Fruit fly (Drosophila melanogaster): ENCODE data around the gene CG13360.

The CG13360 gene

DNA sequence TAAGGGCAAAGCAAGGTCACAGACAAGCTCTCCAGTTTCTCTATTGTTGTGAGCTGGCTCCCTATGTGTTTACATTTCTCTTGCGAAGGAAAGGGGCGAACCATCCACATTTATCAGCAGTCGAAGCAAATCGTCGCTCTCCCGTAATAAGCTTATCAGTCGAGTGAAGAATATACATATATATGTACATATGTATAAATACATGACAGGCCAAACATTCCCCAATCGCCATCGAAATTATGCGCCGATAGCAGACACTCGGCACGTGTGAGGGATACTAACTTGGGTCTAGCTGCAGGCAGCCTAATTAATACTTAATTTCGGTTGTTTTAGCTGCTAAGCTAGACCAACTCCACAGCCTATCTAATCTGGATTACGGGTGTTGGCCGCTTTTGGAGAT lies 33.0 kb downstream of the CG13360 start:
- TF ChIP-seq CG13204 (GFP tag; optimal IDR thresholded peaks at IDR 0.05) (no peak), Pif1A (GFP tag; optimal IDR thresholded peaks at IDR 0.05) (no peak), CG8159 (tag; optimal IDR thresholded peaks at IDR 0.05) (no peak), CG32121 (GFP tag; IDR thresholded peaks at IDR 0.05) (no peak), CG17806 (tag; optimal IDR thresholded peaks at IDR 0.05) (no peak), CG8301 (tag; optimal IDR thresholded peaks at IDR 0.05) (no peak), Snoo (tag; optimal IDR thresholded peaks at IDR 0.05) (no peak)

- peak; percentile 82 for TF ChIP-seq Snoo (tag; optimal IDR thresholded peaks at IDR 0.05)
- peak; percentile 76 for TF ChIP-seq CG10348 (GFP tag; IDR thresholded peaks at IDR 0.05)
- TF ChIP-seq gl (tag; optimal IDR thresholded peaks at IDR 0.05): peak; percentile 73
- peak; percentile 48 for TF ChIP-seq CG13204 (GFP tag; optimal IDR thresholded peaks at IDR 0.05)
- peak; percentile 82 for TF ChIP-seq CG8159 (tag; optimal IDR thresholded peaks at IDR 0.05)
- TF ChIP-seq CG12605 (GFP tag; IDR thresholded peaks at IDR 0.05): peak; percentile 92
- peak; percentile 91 for TF ChIP-seq Pif1B (GFP tag; optimal IDR thresholded peaks at IDR 0.05)
- peak; percentile 95 for TF ChIP-seq Ets98B (GFP tag; IDR thresholded peaks at IDR 0.05)
- TF ChIP-seq CG17806 (tag; optimal IDR thresholded peaks at IDR 0.05): peak; percentile 78
- TF ChIP-seq CG8301 (tag; optimal IDR thresholded peaks at IDR 0.05): peak; percentile 87
- peak; percentile 70 for TF ChIP-seq CG34367 (tag; optimal IDR thresholded peaks at IDR 0.05)
- TF ChIP-seq Pif1A (GFP tag; optimal IDR thresholded peaks at IDR 0.05): peak; percentile 87
- TF ChIP-seq EcR (GFP tag; optimal IDR thresholded peaks at IDR 0.05): peak; percentile 96
- TF ChIP-seq rn (GFP tag; IDR thresholded peaks at IDR 0.05): peak; percentile 82
- TF ChIP-seq CG4496 (GFP tag; IDR thresholded peaks at IDR 0.05): peak; percentile 96
- peak; percentile 74 for TF ChIP-seq CG9948 (tag; optimal IDR thresholded peaks at IDR 0.05)
- TF ChIP-seq fd96Ca (GFP tag; IDR thresholded peaks at IDR 0.05): peak; percentile 94
- no peak for TF ChIP-seq D1 (tag; optimal IDR thresholded peaks at IDR 0.05)
- TF ChIP-seq CG14655 (GFP tag; optimal IDR thresholded peaks at IDR 0.05): peak; percentile 90
- TF ChIP-seq CG32121 (GFP tag; IDR thresholded peaks at IDR 0.05): peak; percentile 92
- peak; percentile 83 for TF ChIP-seq CG15710 (tag; optimal IDR thresholded peaks at IDR 0.05)
Observed at dm6 chrX:755642-756332, 34.1 kb downstream of the CG13360 start.

- no peak for TF ChIP-seq CG9948 (tag; optimal IDR thresholded peaks at IDR 0.05)
Observed at dm6 chrX:753553-753952, 36.3 kb downstream of the CG13360 start, which contains the start of gene CG13361. TSS of gene CG13361 (minus strand) at chrX:753653.

dm6 chrX:751201-751600 lies 38.7 kb downstream of the CG13360 start, which contains the start of gene CG13362:
TSS of gene CG13362 (minus strand) at chrX:751301.
- no peak for TF ChIP-seq CG4496 (GFP tag; IDR thresholded peaks at IDR 0.05)
- no peak for TF ChIP-seq CG13204 (GFP tag; optimal IDR thresholded peaks at IDR 0.05)
- no peak for TF ChIP-seq Ets98B (GFP tag; IDR thresholded peaks at IDR 0.05)
- no peak for TF ChIP-seq CG8159 (tag; optimal IDR thresholded peaks at IDR 0.05)
- TF ChIP-seq rn (GFP tag; IDR thresholded peaks at IDR 0.05): no peak
- no peak for TF ChIP-seq CG34367 (tag; optimal IDR thresholded peaks at IDR 0.05)
- no peak for TF ChIP-seq EcR (GFP tag; optimal IDR thresholded peaks at IDR 0.05)
- no peak for TF ChIP-seq CG14655 (GFP tag; optimal IDR thresholded peaks at IDR 0.05)
- TF ChIP-seq CG17806 (tag; optimal IDR thresholded peaks at IDR 0.05): no peak
- no peak for TF ChIP-seq CG10348 (GFP tag; IDR thresholded peaks at IDR 0.05)
- no peak for TF ChIP-seq CG32121 (GFP tag; IDR thresholded peaks at IDR 0.05)
- TF ChIP-seq CG8301 (tag; optimal IDR thresholded peaks at IDR 0.05): no peak
- no peak for TF ChIP-seq fd96Ca (GFP tag; IDR thresholded peaks at IDR 0.05)
- TF ChIP-seq gl (tag; optimal IDR thresholded peaks at IDR 0.05): no peak

- TF ChIP-seq gl (tag; optimal IDR thresholded peaks at IDR 0.05) (no peak), CG32121 (GFP tag; IDR thresholded peaks at IDR 0.05) (no peak)
Observed at dm6 chrX:750047-750446, 39.8 kb downstream of the CG13360 start, which contains the start of gene CG5254. TSS of gene CG5254 (plus strand) at chrX:750347.

dm6 chrX:739621-740216 lies 50.2 kb downstream of the CG13360 start:
- TF ChIP-seq Pif1A (GFP tag; optimal IDR thresholded peaks at IDR 0.05) (peak; percentile 65), EcR (GFP tag; optimal IDR thresholded peaks at IDR 0.05) (peak; percentile 83), gl (tag; optimal IDR thresholded peaks at IDR 0.05) (no peak), CG8159 (tag; optimal IDR thresholded peaks at IDR 0.05) (peak; percentile 47), CG15710 (tag; optimal IDR thresholded peaks at IDR 0.05) (peak; percentile 20), CG17806 (tag; optimal IDR thresholded peaks at IDR 0.05) (peak; percentile 26), Snoo (tag; optimal IDR thresholded peaks at IDR 0.05) (peak; percentile 47), D1 (tag; optimal IDR thresholded peaks at IDR 0.05) (no peak), CG13204 (GFP tag; optimal IDR thresholded peaks at IDR 0.05) (no peak), fd96Ca (GFP tag; IDR thresholded peaks at IDR 0.05) (peak; percentile 53; the same call in 2 of the 3 replicates), CG4496 (GFP tag; IDR thresholded peaks at IDR 0.05) (0 out of 3 replicates have a peak, but pooled peaks have one; percentile 36), Pif1B (GFP tag; optimal IDR thresholded peaks at IDR 0.05) (peak; percentile 60), CG8301 (tag; optimal IDR thresholded peaks at IDR 0.05) (peak; percentile 26)

Measured in whole organism, pupa.